Worm (Caenorhabditis elegans) whole organism, L3 larva: Measurements from ENCODE around the gene ttr-50.

Source experiments
- ama-1 ChIP-seq: fragments of 150-350 bp; optimal IDR thresholded peaks from 2 replicates; lab custom pipeline; 2018
- ceh-16 ChIP-seq: sonication (generic microtip); optimal IDR thresholded peaks from 2 replicates; lab custom pipeline; 2017; ENCODE audit warnings: missing biosample characterization, missing genetic modification characterization
- ceh-82 ChIP-seq: fragments of 150-350 bp; optimal IDR thresholded peaks from 2 replicates; lab custom pipeline; 2014; ENCODE audit warnings: missing biosample characterization, missing genetic modification characterization
- daf-12 ChIP-seq: fragments of 150-350 bp; optimal IDR thresholded peaks from 2 replicates; lab custom pipeline; 2014; ENCODE audit warnings: missing biosample characterization, missing genetic modification reagents, missing genetic modification characterization
- egl-5 ChIP-seq: fragments of 150-350 bp; optimal IDR thresholded peaks from 2 replicates; lab custom pipeline; 2017; ENCODE audit warnings: missing biosample characterization, missing genetic modification reagents, missing genetic modification characterization, inconsistent platforms
- elt-2 ChIP-seq: sonication (generic microtip); optimal IDR thresholded peaks from 2 replicates; lab custom pipeline; 2016; ENCODE audit warnings: missing genetic modification reagents, mild to moderate bottlenecking, missing genetic modification characterization, missing compliant biosample characterization
- elt-3 ChIP-seq, 3 experiments: fragments of 150-350 bp in 1 of 3; sonication (generic microtip) in 2 of 3; optimal IDR thresholded peaks; 2 replicates in 2 of 3; 4 replicates in 1 of 3; lab custom pipeline; 2014 to 2017; ENCODE audit warnings: missing biosample characterization in 3 of 3, missing genetic modification characterization in 3 of 3
- eor-1 ChIP-seq, 2 experiments: fragments of 150-350 bp; optimal IDR thresholded peaks; 2 replicates each; lab custom pipeline; 2014 to 2018; ENCODE audit warnings: missing biosample characterization in 2 of 2, missing genetic modification characterization in 2 of 2
- fos-1 ChIP-seq: fragments of 150-350 bp; optimal IDR thresholded peaks from 2 replicates; lab custom pipeline; 2014; ENCODE audit warnings: missing biosample characterization, missing genetic modification characterization
- jun-1 ChIP-seq: fragments of 150-350 bp; optimal IDR thresholded peaks from 2 replicates; lab custom pipeline; 2014; ENCODE audit warnings: missing biosample characterization, missing genetic modification reagents, missing genetic modification characterization
- lin-15B ChIP-seq: fragments of 150-350 bp; optimal IDR thresholded peaks from 2 replicates; lab custom pipeline; 2014; ENCODE audit warnings: missing biosample characterization, missing genetic modification characterization
- lin-39 ChIP-seq: fragments of 150-350 bp; optimal IDR thresholded peaks from 2 replicates; lab custom pipeline; 2018; ENCODE audit warnings: missing biosample characterization, missing genetic modification reagents, missing genetic modification characterization
- lsy-12 ChIP-seq: sonication (generic microtip); optimal IDR thresholded peaks from 2 replicates; lab custom pipeline; 2016; ENCODE audit warnings: mild to moderate bottlenecking, missing genetic modification characterization, missing compliant biosample characterization
- mml-1 ChIP-seq: fragments of 150-350 bp; sonication (generic microtip); optimal IDR thresholded peaks from 3 replicates; lab custom pipeline; 2014; ENCODE audit warnings: missing biosample characterization, missing genetic modification characterization
- nfya-1 ChIP-seq: sonication (generic microtip); optimal IDR thresholded peaks from 2 replicates; lab custom pipeline; 2017; ENCODE audit warnings: missing genetic modification characterization, mild to moderate bottlenecking, missing compliant biosample characterization, antibody characterized with exemption, moderate library complexity; ENCODE audit not compliant: insufficient read depth
- nhr-11 ChIP-seq: fragments of 150-350 bp; optimal IDR thresholded peaks from 2 replicates; lab custom pipeline; 2014; ENCODE audit warnings: missing biosample characterization, missing genetic modification characterization
- nhr-12 ChIP-seq: fragments of 150-350 bp; optimal IDR thresholded peaks from 2 replicates; lab custom pipeline; 2014; ENCODE audit warnings: missing biosample characterization, missing genetic modification characterization
- nhr-23 ChIP-seq: fragments of 150-350 bp; optimal IDR thresholded peaks from 2 replicates; lab custom pipeline; 2014; ENCODE audit warnings: missing biosample characterization, missing genetic modification reagents, missing genetic modification characterization
- nhr-237 ChIP-seq: fragments of 150-350 bp; optimal IDR thresholded peaks from 2 replicates; lab custom pipeline; 2014; ENCODE audit warnings: missing biosample characterization, missing genetic modification characterization
- nhr-77 ChIP-seq: fragments of 150-350 bp; optimal IDR thresholded peaks from 2 replicates; lab custom pipeline; 2014; ENCODE audit warnings: missing biosample characterization, missing genetic modification characterization
- pha-4 ChIP-seq: fragments of 150-350 bp; optimal IDR thresholded peaks from 2 replicates; lab custom pipeline; 2014; ENCODE audit warnings: missing biosample characterization, missing genetic modification reagents, missing genetic modification characterization
- pqm-1 ChIP-seq: fragments of 150-350 bp; optimal IDR thresholded peaks from 2 replicates; lab custom pipeline; 2017; ENCODE audit warnings: missing biosample characterization, missing genetic modification characterization, inconsistent platforms
- sea-2 ChIP-seq: fragments of 150-350 bp; sonication (generic microtip); optimal IDR thresholded peaks from 4 replicates; lab custom pipeline; 2014; ENCODE audit warnings: missing biosample characterization, missing genetic modification reagents, missing genetic modification characterization
- skn-1 ChIP-seq: fragments of 150-350 bp; optimal IDR thresholded peaks from 2 replicates; lab custom pipeline; 2014; ENCODE audit warnings: missing biosample characterization, missing genetic modification characterization
- tbx-2 ChIP-seq: sonication (generic microtip); optimal IDR thresholded peaks from 2 replicates; lab custom pipeline; 2016; ENCODE audit warnings: mild to moderate bottlenecking, missing genetic modification characterization, missing compliant biosample characterization
- unc-62 ChIP-seq: fragments of 150-350 bp; sonication (generic microtip); optimal IDR thresholded peaks from 4 replicates; lab custom pipeline; 2014; ENCODE audit warnings: missing biosample characterization, missing genetic modification reagents, missing genetic modification characterization
- ztf-11 ChIP-seq: fragments of 150-350 bp; optimal IDR thresholded peaks from 2 replicates; lab custom pipeline; 2014; ENCODE audit warnings: missing biosample characterization, missing genetic modification characterization
- ztf-4 ChIP-seq: fragments of 150-350 bp; optimal IDR thresholded peaks from 2 replicates; lab custom pipeline; 2014; ENCODE audit warnings: missing biosample characterization, missing genetic modification characterization

The ttr-50 gene

DNA sequence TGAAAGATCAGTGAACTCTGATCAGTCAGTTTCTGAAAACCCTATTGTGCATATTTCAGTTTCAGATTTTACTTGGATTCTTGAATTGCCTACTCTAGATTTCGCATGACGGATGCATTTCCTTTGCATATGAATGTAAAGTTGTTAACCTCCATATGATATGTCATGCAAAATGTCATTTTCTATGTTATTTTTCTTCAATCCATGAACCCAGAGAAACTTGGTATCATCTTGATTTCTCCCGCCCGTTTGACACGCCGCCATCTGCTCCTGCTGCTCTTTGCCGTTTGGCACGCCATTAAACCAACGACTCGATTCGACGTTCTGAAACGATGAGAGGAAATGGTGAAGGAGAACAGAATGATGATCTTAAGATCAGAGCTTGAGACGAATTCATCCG is 9.5 kb upstream of the ttr-50 start:
- TF ChIP-seq jun-1 (tag; lab: Kevin White, UChicago), result no peak
- no peak for TF ChIP-seq ceh-82
- no peak for TF ChIP-seq nhr-237 (tag; lab: Kevin White, UChicago)
- no peak for TF ChIP-seq fos-1 (tag; lab: Kevin White, UChicago)
- TF ChIP-seq lin-15B, result no peak
- TF ChIP-seq skn-1, result no peak
- no peak for TF ChIP-seq daf-12 (tag; lab: Kevin White, UChicago)
- TF ChIP-seq pha-4 (tag; lab: Kevin White, UChicago), result no peak
- no peak for TF ChIP-seq ztf-11 (tag; lab: Kevin White, UChicago)
- no peak for TF ChIP-seq nhr-23 (tag; lab: Kevin White, UChicago)
- no peak for TF ChIP-seq egl-5 (tag; lab: Kevin White, UChicago)
- no peak for TF ChIP-seq nfya-1 (tag; lab: Kevin White, UChicago)
- no peak for TF ChIP-seq ztf-4 (tag; lab: Kevin White, UChicago)
- no peak for TF ChIP-seq elt-3 (tag; optimal IDR thresholded peaks at IDR 0.05; lab: Kevin White, UChicago)
- TF ChIP-seq unc-62 (GFP tag; lab: Kevin White, UChicago), result no peak

DNA sequence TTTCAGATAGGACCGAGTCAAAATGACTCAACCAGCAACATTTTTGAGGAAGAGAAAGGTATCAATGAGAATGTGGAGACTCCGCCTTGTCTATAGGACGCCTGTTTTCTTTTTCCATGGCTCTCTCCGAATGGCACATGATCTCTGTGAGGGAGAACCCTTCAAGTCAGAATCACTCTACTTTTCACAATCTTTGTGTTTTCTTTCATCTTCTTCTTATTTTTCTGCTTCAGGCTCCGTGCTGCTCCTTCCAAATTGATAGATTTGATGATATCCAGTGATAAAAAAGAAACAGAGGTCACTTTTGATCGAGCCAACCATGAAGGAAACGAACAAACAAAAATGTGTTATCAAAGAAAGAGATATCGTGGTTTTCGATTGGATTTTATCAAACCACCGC is 8.2 kb upstream of the ttr-50 start, which contains the start of gene ZK809.8:
Gene ZK809.8 (minus strand): TSS at position 34 of the 400 bp plus-strand sequence.
- TF ChIP-seq fos-1 (tag; lab: Kevin White, UChicago) (no peak), nfya-1 (tag; lab: Kevin White, UChicago) (peak; percentile 2), nhr-11 (peak; percentile 12), nhr-12 (no peak), jun-1 (tag; lab: Kevin White, UChicago) (no peak)

DNA sequence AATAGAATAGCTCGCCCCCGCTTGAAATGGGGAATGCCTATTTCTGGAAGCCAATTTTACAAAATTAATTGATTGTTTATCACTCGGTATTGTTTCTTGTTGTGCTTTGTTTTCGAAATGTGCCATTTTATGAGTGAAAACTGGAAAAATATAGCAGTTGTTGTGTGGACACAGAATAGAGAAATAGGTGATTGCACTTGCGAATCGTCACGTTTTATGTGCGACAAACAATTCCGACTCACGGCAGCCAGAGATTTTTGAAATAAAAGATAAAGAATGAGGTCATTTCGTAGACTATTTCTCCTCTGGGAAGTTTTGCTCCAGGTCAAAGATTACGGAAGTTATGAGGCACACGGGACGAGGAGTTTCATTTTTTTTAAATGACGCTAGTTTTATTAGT is 6.1 kb upstream of the ttr-50 start:
- no peak for TF ChIP-seq fos-1 (tag; lab: Kevin White, UChicago)
- peak; percentile 62 for TF ChIP-seq egl-5 (tag; lab: Kevin White, UChicago)
- no peak for TF ChIP-seq lin-39 (tag; lab: Kevin White, UChicago)
- no peak for TF ChIP-seq lsy-12 (tag; lab: Kevin White, UChicago)
- TF ChIP-seq, all 47 proteins: peak for 1

DNA sequence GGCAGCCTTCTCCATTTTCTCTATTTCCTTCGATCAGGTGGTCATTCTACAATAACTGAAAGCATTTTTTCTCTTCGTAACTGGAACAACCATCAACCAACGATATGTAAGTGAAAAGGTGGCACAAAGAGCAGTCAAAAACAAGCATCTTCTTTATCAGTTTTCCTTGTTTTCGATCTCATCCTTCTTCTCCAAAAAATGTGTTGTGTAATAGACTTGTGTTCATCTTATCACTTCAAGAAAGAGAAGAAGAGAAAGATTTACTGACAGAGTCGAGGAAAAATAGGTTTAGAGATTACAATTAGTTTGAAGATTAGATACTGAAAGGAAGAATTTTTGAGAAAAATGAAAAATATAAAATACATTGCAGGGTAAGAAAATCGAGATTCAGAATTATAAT is 4.5 kb upstream of the ttr-50 start:
- no peak for TF ChIP-seq ceh-16 (tag; lab: Kevin White, UChicago)
- TF ChIP-seq egl-5 (tag; lab: Kevin White, UChicago), result peak; percentile 39
- TF ChIP-seq nhr-11, result peak; percentile 26
- peak; percentile 3 for TF ChIP-seq elt-2 (tag; lab: Kevin White, UChicago)
- peak; percentile 14 for TF ChIP-seq ama-1 (lab: Kevin White, UChicago)

DNA sequence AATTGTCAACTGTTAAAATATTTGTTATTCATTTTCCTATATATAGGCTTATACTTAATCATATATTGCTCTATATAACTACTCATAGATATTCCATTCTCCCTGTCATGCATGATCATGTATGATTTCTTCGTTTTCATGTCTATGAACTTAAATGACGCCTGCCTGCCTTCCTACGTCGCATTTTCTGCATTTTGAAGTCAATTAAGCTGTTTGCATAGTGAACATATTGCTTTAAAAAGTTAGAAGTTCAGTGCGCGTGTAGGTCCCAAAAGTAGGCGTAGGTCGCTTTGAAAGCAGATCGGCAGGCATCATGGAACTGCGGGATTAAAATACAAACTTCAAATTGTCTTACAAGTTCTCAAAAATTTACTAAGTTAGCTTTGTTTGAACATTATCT is 3.9 kb upstream of the ttr-50 start:
- TF ChIP-seq ama-1 (lab: Kevin White, UChicago) (peak; percentile 14), fos-1 (tag; lab: Kevin White, UChicago) (no peak)
- TF ChIP-seq, all 47 proteins: peak for 1

DNA sequence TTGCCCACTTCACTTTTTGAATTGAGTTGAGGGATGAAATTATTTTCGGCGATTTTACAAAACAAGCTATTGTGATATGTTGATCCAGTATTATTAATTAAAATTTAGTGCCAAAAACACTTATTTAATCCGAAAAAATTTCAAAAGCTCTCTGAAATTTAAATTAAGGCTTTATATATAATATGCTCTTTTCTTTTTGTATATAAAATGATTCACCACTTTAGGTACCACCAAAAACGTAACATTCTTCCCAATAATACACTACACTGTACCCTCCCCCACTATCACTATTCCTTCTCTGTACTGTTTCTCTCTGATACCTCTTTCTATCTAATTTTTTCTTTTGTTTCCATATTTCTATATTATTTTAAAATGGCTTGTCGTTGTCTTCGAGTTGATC is 3.0 kb upstream of the ttr-50 start, which contains the start of gene prx-2:
Gene prx-2 (plus strand): TSS at position 301 of the 400 bp plus-strand sequence.
- TF ChIP-seq nhr-77 (tag; lab: Kevin White, UChicago), result no peak
- TF ChIP-seq tbx-2, result no peak
- no peak for TF ChIP-seq eor-1 (tag; optimal IDR thresholded peaks at IDR 0.05; lab: Kevin White, UChicago)
- TF ChIP-seq lsy-12 (tag; lab: Kevin White, UChicago), result no peak
- TF ChIP-seq mml-1 (tag; lab: Kevin White, UChicago), result no peak
- no peak for TF ChIP-seq ztf-11 (tag; lab: Kevin White, UChicago)
- no peak for TF ChIP-seq lin-15B
- no peak for TF ChIP-seq skn-1

DNA sequence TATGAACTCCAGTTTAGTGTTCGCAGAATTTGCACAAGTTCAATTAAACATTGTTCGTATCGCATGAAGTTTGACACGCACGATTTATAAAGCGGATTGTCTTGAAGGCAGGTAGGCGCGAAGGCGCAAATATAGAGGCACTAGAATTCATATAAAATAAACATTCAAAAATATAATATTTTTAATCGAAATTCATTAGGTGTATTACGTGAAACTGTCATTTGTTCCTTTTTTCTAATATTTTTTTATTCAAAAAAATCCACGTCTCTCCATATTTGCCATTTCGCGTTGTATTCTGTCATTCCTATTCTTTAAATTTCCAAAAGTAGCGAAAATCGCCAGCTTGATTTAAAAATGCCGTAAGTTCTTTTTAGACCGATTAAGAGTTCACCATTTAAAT is 987 bp upstream of the ttr-50 start, which contains the start of gene ZK809.1:
Gene ZK809.1 (plus strand): TSS at position 301 of the 400 bp plus-strand sequence.
- TF ChIP-seq sea-2 (GFP tag; lab: Kevin White, UChicago) (no peak), pqm-1 (tag; lab: Kevin White, UChicago) (no peak), nhr-11 (no peak)
